Worm (Caenorhabditis elegans): ENCODE results near the gene Y76B12C.9.

DNA sequence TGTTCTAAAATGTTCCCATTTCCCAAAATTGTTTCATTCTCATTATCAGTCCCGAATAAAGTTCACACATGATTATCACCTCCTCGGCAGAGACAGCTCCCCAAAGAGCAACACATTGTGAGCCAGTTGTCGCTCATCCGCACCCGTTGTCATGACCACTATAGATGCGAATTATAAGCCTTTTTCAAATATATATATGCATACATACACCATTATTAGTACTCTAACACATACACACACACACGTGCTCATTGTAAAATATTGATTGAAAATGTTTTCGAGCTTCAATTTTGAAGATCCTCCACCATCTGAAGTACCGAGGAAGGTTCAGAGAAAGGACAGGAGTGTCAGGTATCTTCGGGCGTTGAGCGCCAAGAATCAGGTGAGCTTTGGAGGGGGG, at the start of gene Y76B12C.9, which contains the start of gene cng-2:
- TF ChIP-seq mdl-1 (tag; optimal IDR thresholded peaks at IDR 0.05): no peak
- peak; percentile 49 for TF ChIP-seq aha-1 (tag)
- TF ChIP-seq zfp-2 (tag; optimal IDR thresholded peaks at IDR 0.05): no peak
- no peak for TF ChIP-seq aly-2 (tag; optimal IDR thresholded peaks at IDR 0.05)
- TF ChIP-seq nhr-77 (tag; optimal IDR thresholded peaks at IDR 0.05): no peak
- no peak for TF ChIP-seq fkh-10 (GFP tag; optimal IDR thresholded peaks at IDR 0.05)
- no peak for TF ChIP-seq nhr-237 (tag; optimal IDR thresholded peaks at IDR 0.05)
- no peak for TF ChIP-seq ceh-82 (tag; optimal IDR thresholded peaks at IDR 0.05)
- no peak for TF ChIP-seq ztf-7 (tag; optimal IDR thresholded peaks at IDR 0.05)

All from whole organism, L4 larva.